Worm (Caenorhabditis elegans) whole organism, early embryonic: Measurements from ENCODE around the gene B0454.8.

Source experiments
- B0310.2 ChIP-seq: sonication (generic microtip); optimal IDR thresholded peaks from 2 replicates; lab custom pipeline; 2016; ENCODE audit warnings: mild to moderate bottlenecking, missing genetic modification characterization, missing compliant biosample characterization
- ama-1 ChIP-seq: fragments of 150-350 bp; optimal IDR thresholded peaks from 2 replicates; lab custom pipeline; 2014
- ceh-13 ChIP-seq: fragments of 200-800 bp; sonication (Bioruptor generic); optimal IDR thresholded peaks from 2 replicates; lab custom pipeline; 2018; ENCODE audit warnings: mild to moderate bottlenecking, missing genetic modification characterization, missing compliant biosample characterization
- ets-7 ChIP-seq: sonication (generic microtip); optimal IDR thresholded peaks from 2 replicates; lab custom pipeline; 2016; ENCODE audit warnings: missing genotype, missing genetic modification characterization, missing compliant biosample characterization
- hnd-1 ChIP-seq: sonication (generic microtip); optimal IDR thresholded peaks from 2 replicates; lab custom pipeline; 2016; ENCODE audit warnings: missing genetic modification characterization, missing compliant biosample characterization
- pes-1 ChIP-seq: fragments of 200-800 bp; sonication (Bioruptor generic); IDR thresholded peaks from 2 replicates; pipeline ENCODE4 v1.3.6; 2022; ENCODE audit warnings: missing genetic modification reagents, missing genetic modification characterization, missing compliant biosample characterization
- scrt-1 ChIP-seq: fragments of 200-800 bp; sonication (Bioruptor generic); IDR thresholded peaks from 2 replicates; pipeline ENCODE4 v1.3.6; 2022; ENCODE audit warnings: missing genetic modification characterization, missing compliant biosample characterization
- tbx-11 ChIP-seq: fragments of 200-800 bp; sonication (Bioruptor generic); IDR thresholded peaks from 2 replicates; pipeline ENCODE4 v1.3.6; 2022; ENCODE audit warnings: missing genetic modification characterization, missing compliant biosample characterization
- tbx-37 ChIP-seq: fragments of 200-800 bp; sonication (Bioruptor generic); conservative IDR thresholded peaks from 2 replicates; pipeline ENCODE4 v1.3.6; 2022; ENCODE audit warnings: missing genetic modification reagents, missing genetic modification characterization, missing compliant biosample characterization

- TF ChIP-seq pes-1 (GFP tag; lab: Robert Waterston, UW) (no peak), tbx-37 (no peak), ceh-13 (GFP tag; lab: Kevin White, UChicago) (no peak), ama-1 (lab: Kevin White, UChicago) (no peak), hnd-1 (no peak), tbx-11 (GFP tag; lab: Robert Waterston, UW) (no peak), scrt-1 (GFP tag; lab: Robert Waterston, UW) (no peak), B0310.2 (tag; lab: Kevin White, UChicago) (no peak), ets-7 (tag; lab: Kevin White, UChicago) (no peak)
Measured at ce11 chrII:3052843-3053242, 9.6 kb upstream of the B0454.8 start.
